Worm (Caenorhabditis elegans) whole organism, midembryonic: ENCODE results near the gene T01D3.1.

Source experiments
- flt-1 ChIP-seq: fragments of 200-800 bp; sonication (Bioruptor generic); IDR thresholded peaks from 2 replicates; pipeline ENCODE4 v1.3.6; 2022; ENCODE audit warnings: missing genetic modification characterization, missing compliant biosample characterization
- med-1 ChIP-seq: sonication (generic microtip); optimal IDR thresholded peaks from 2 replicates; lab custom pipeline; 2017; ENCODE audit warnings: missing genetic modification characterization, mild to moderate bottlenecking, missing compliant biosample characterization, antibody characterized with exemption, missing genetic modification reagents; ENCODE audit not compliant: insufficient read depth

ce11 chrV:13724781-13725180 lies 35.1 kb downstream of the T01D3.1 start, which contains the start of gene F35E12.2:
- TF ChIP-seq med-1 (GFP tag; lab: Kevin White, UChicago) (no peak), flt-1 (no peak)
